Worm (Caenorhabditis elegans) whole organism, L4 larva: ENCODE results near the gene M01B2.13.
A peak's percentile ranks its signal among the peaks of the same experiment; 100 is the strongest.

Experiments
- F26F4.8 ChIP-seq: fragments of 200-800 bp; sonication (Bioruptor generic); conservative IDR thresholded peaks from 2 replicates; pipeline ENCODE4 v1.3.6; 2022; ENCODE audit warnings: missing genetic modification characterization, missing compliant biosample characterization
- F37D6.2 ChIP-seq: sonication (generic microtip); optimal IDR thresholded peaks from 2 replicates; lab custom pipeline; 2016; ENCODE audit warnings: mild to moderate bottlenecking, missing genetic modification characterization, missing compliant biosample characterization
- F44E2.7 ChIP-seq: fragments of 200-800 bp; sonication (Bioruptor generic); IDR thresholded peaks from 2 replicates; pipeline ENCODE4 v2.1.2; 2022; ENCODE audit warnings: missing genetic modification characterization, missing compliant biosample characterization
- R02D3.7 ChIP-seq: fragments of 150-350 bp; sonication (generic microtip); optimal IDR thresholded peaks from 3 replicates; lab custom pipeline; 2014; ENCODE audit warnings: missing biosample characterization, missing genetic modification characterization
- T20F7.1 ChIP-seq: fragments of 200-800 bp; sonication (Bioruptor generic); optimal IDR thresholded peaks from 2 replicates; lab custom pipeline; 2018; ENCODE audit warnings: mild to moderate bottlenecking, missing genetic modification characterization, missing compliant biosample characterization
- T26A8.4 ChIP-seq: fragments of 200-800 bp; sonication (Bioruptor generic); IDR thresholded peaks from 2 replicates; pipeline ENCODE4 v1.3.6; 2022; ENCODE audit warnings: missing genetic modification characterization, missing compliant biosample characterization
- Y75B8A.6 ChIP-seq: fragments of 200-800 bp; sonication (Bioruptor generic); IDR thresholded peaks from 2 replicates; pipeline ENCODE4 v1.3.6; 2022; ENCODE audit warnings: missing genetic modification reagents, missing genetic modification characterization, missing compliant biosample characterization
- aha-1 ChIP-seq: fragments of 150-350 bp; peaks from one replicate; lab custom pipeline; 2014; ENCODE audit warnings: missing biosample characterization, missing genetic modification characterization
- aly-2 ChIP-seq: sonication (generic microtip); optimal IDR thresholded peaks from 2 replicates; lab custom pipeline; 2018; ENCODE audit warnings: missing biosample characterization, missing genetic modification characterization
- ama-1 ChIP-seq: fragments of 150-350 bp; optimal IDR thresholded peaks from 2 replicates; lab custom pipeline; 2014; ENCODE audit warnings: inconsistent platforms, mixed read lengths
- arid-1 ChIP-seq: fragments of 200-800 bp; sonication (Bioruptor generic); conservative IDR thresholded peaks from 2 replicates; pipeline ENCODE4 v1.3.6; 2022; ENCODE audit warnings: missing genetic modification reagents, missing genetic modification characterization, missing compliant biosample characterization
- ceh-44 ChIP-seq: fragments of 200-800 bp; sonication (Bioruptor generic); IDR thresholded peaks from 2 replicates; pipeline ENCODE4 v1.3.6; 2022; ENCODE audit warnings: missing genetic modification reagents, missing genetic modification characterization, missing compliant biosample characterization
- daf-12 ChIP-seq: fragments of 150-350 bp; optimal IDR thresholded peaks from 2 replicates; lab custom pipeline; 2014; ENCODE audit warnings: missing biosample characterization, missing genetic modification reagents, missing genetic modification characterization
- daf-16 ChIP-seq, 3 experiments: sonication (generic microtip); optimal IDR thresholded peaks; 2 replicates each; lab custom pipeline; 2016 to 2017; ENCODE audit warnings: missing genetic modification characterization in 3 of 3, missing genetic modification reagents in 3 of 3, mild to moderate bottlenecking in 2 of 3, missing compliant biosample characterization in 2 of 3, missing biosample characterization in 1 of 3, moderate library complexity in 1 of 3
- dmd-6 ChIP-seq: fragments of 200-800 bp; sonication (Bioruptor generic); IDR thresholded peaks from 2 replicates; pipeline ENCODE4 v1.3.6; 2022; ENCODE audit warnings: missing genetic modification reagents, missing genetic modification characterization, missing compliant biosample characterization
- dmd-9 ChIP-seq: fragments of 200-800 bp; sonication (Bioruptor generic); IDR thresholded peaks from 2 replicates; pipeline ENCODE4 v1.3.6; 2022; ENCODE audit warnings: missing genetic modification reagents, missing genetic modification characterization, missing compliant biosample characterization
- egl-27 ChIP-seq: sonication (generic microtip); optimal IDR thresholded peaks from 3 replicates; lab custom pipeline; 2017; ENCODE audit warnings: missing biosample characterization, missing genetic modification reagents, missing genetic modification characterization
- fos-1 ChIP-seq: fragments of 150-350 bp; optimal IDR thresholded peaks from 2 replicates; lab custom pipeline; 2014; ENCODE audit warnings: missing biosample characterization, missing genetic modification characterization
- hif-1 ChIP-seq, 2 experiments: sonication (generic microtip); optimal IDR thresholded peaks; 2 replicates each; lab custom pipeline; 2016 to 2017; ENCODE audit warnings: missing compliant biosample characterization in 2 of 2, missing genetic modification characterization in 2 of 2, missing genetic modification reagents in 2 of 2, missing genotype in 2 of 2, mild to moderate bottlenecking in 1 of 2
- hmg-1.1 ChIP-seq: fragments of 200-800 bp; sonication (Bioruptor generic); IDR thresholded peaks from 2 replicates; pipeline ENCODE4 v1.3.6; 2022; ENCODE audit warnings: missing genetic modification reagents, missing genetic modification characterization, missing compliant biosample characterization
- jun-1 ChIP-seq: fragments of 150-350 bp; optimal IDR thresholded peaks from 2 replicates; lab custom pipeline; 2014; ENCODE audit warnings: missing biosample characterization, missing genetic modification reagents, missing genetic modification characterization
- mdt-29 ChIP-seq: fragments of 200-800 bp; sonication (Bioruptor generic); IDR thresholded peaks from 2 replicates; pipeline ENCODE4 v1.3.6; 2022; ENCODE audit warnings: missing genetic modification reagents, missing genetic modification characterization, missing compliant biosample characterization
- mxl-2 ChIP-seq: fragments of 200-800 bp; sonication (Bioruptor generic); conservative IDR thresholded peaks from 2 replicates; pipeline ENCODE4 v1.3.6; 2022; ENCODE audit warnings: missing genetic modification reagents, missing genetic modification characterization, missing compliant biosample characterization
- mxl-3 ChIP-seq: fragments of 200-800 bp; sonication (Bioruptor generic); optimal IDR thresholded peaks from 2 replicates; lab custom pipeline; 2018; ENCODE audit warnings: mild to moderate bottlenecking, missing genetic modification characterization, missing compliant biosample characterization
- nhr-10 ChIP-seq: fragments of 150-350 bp; optimal IDR thresholded peaks from 2 replicates; lab custom pipeline; 2014; ENCODE audit warnings: missing biosample characterization, missing genetic modification characterization
- nhr-11 ChIP-seq: fragments of 150-350 bp; optimal IDR thresholded peaks from 2 replicates; lab custom pipeline; 2014; ENCODE audit warnings: missing biosample characterization, missing genetic modification characterization
- nhr-25 ChIP-seq: sonication (generic microtip); optimal IDR thresholded peaks from 2 replicates; lab custom pipeline; 2017; ENCODE audit warnings: missing genetic modification characterization, mild to moderate bottlenecking, missing compliant biosample characterization, antibody characterized with exemption, moderate library complexity, borderline replicate concordance; ENCODE audit not compliant: insufficient read depth
- nhr-48 ChIP-seq: sonication (generic microtip); optimal IDR thresholded peaks from 2 replicates; lab custom pipeline; 2016; ENCODE audit warnings: mild to moderate bottlenecking, missing genetic modification characterization, missing compliant biosample characterization
- nhr-6 ChIP-seq: fragments of 150-350 bp; optimal IDR thresholded peaks from 2 replicates; lab custom pipeline; 2014; ENCODE audit warnings: missing biosample characterization, missing genetic modification characterization
- nhr-76 ChIP-seq: fragments of 150-350 bp; optimal IDR thresholded peaks from 2 replicates; lab custom pipeline; 2014; ENCODE audit warnings: missing biosample characterization, missing genetic modification characterization
- pqm-1 ChIP-seq: sonication (generic microtip); optimal IDR thresholded peaks from 2 replicates; lab custom pipeline; 2017; ENCODE audit warnings: missing biosample characterization, missing genetic modification characterization
- rbr-2 ChIP-seq: sonication (generic microtip); optimal IDR thresholded peaks from 2 replicates; lab custom pipeline; 2016; ENCODE audit warnings: missing genotype, missing genetic modification characterization, missing compliant biosample characterization
- skn-1 ChIP-seq: fragments of 150-350 bp; optimal IDR thresholded peaks from 2 replicates; lab custom pipeline; 2014; ENCODE audit warnings: missing biosample characterization, missing genetic modification characterization
- snpc-1.2 ChIP-seq: fragments of 200-800 bp; sonication (Bioruptor generic); IDR thresholded peaks from 2 replicates; pipeline ENCODE4 v1.3.6; 2022; ENCODE audit warnings: missing genetic modification reagents, missing genetic modification characterization, missing compliant biosample characterization
- spr-3 ChIP-seq: fragments of 200-800 bp; sonication (Bioruptor generic); optimal IDR thresholded peaks from 2 replicates; lab custom pipeline; 2018; ENCODE audit warnings: mild to moderate bottlenecking, missing genetic modification characterization, missing compliant biosample characterization
- tag-97 ChIP-seq: fragments of 200-800 bp; sonication (Bioruptor generic); IDR thresholded peaks from 2 replicates; pipeline ENCODE4 v1.3.6; 2022; ENCODE audit warnings: missing genetic modification characterization, missing compliant biosample characterization
- tra-1 ChIP-seq: fragments of 200-800 bp; sonication (Bioruptor generic); IDR thresholded peaks from 2 replicates; pipeline ENCODE4 v1.3.6; 2022; ENCODE audit warnings: missing genetic modification reagents, missing genetic modification characterization, missing compliant biosample characterization
- unc-62 ChIP-seq, 3 experiments: fragments of 150-350 bp in 1 of 3; sonication (generic microtip); optimal IDR thresholded peaks in 2 of 3; peaks in 1 of 3; 1 replicate in 1 of 3; 2 replicates in 2 of 3; lab custom pipeline; 2014 to 2017; ENCODE audit warnings: missing biosample characterization in 3 of 3, missing genetic modification characterization in 3 of 3, missing genetic modification reagents in 3 of 3, missing genotype in 1 of 3
- vab-7 ChIP-seq: fragments of 200-800 bp; sonication (Bioruptor generic); IDR thresholded peaks from 2 replicates; pipeline ENCODE4 v1.3.6; 2022; ENCODE audit warnings: missing genetic modification reagents, missing genetic modification characterization, missing compliant biosample characterization
- zip-2 ChIP-seq: fragments of 150-350 bp; optimal IDR thresholded peaks from 2 replicates; lab custom pipeline; 2014; ENCODE audit warnings: missing biosample characterization, missing genetic modification characterization
- ztf-7 ChIP-seq: fragments of 150-350 bp; optimal IDR thresholded peaks from 2 replicates; lab custom pipeline; 2014; ENCODE audit warnings: missing biosample characterization, missing genetic modification characterization

Gene M01B2.13

DNA sequence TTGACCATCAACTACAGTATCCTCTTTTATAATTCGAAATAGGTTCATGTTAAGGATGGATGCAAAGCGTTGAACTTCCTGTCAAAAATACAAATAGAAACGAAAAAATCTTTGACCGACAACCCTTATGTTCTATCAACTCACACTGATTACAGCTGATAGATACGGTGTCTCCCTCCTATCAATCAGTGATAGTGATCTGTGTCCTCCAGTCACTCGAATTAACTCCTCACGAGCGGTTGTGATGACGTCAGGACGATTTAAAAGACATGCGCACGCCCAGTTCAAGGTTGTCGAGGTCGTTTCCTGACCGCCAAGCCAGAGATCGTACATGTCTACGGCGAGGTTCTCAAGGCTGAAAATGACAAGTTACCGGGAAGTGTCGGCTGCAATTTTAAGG, 20.3 kb upstream of the M01B2.13 start:
- TF ChIP-seq skn-1 (tag; lab: Kevin White, UChicago) (no peak), vab-7 (GFP tag; lab: Robert Waterston, UW) (no peak), dmd-6 (GFP tag; lab: Robert Waterston, UW) (peak; percentile 96), arid-1 (GFP tag; lab: Robert Waterston, UW) (no peak), daf-16 (GFP tag; optimal IDR thresholded peaks at IDR 0.05; lab: Kevin White, UChicago) (no peak), daf-16 (tag; optimal IDR thresholded peaks at IDR 0.05; lab: Kevin White, UChicago) (no peak), ama-1 (lab: Kevin White, UChicago) (no peak)

DNA sequence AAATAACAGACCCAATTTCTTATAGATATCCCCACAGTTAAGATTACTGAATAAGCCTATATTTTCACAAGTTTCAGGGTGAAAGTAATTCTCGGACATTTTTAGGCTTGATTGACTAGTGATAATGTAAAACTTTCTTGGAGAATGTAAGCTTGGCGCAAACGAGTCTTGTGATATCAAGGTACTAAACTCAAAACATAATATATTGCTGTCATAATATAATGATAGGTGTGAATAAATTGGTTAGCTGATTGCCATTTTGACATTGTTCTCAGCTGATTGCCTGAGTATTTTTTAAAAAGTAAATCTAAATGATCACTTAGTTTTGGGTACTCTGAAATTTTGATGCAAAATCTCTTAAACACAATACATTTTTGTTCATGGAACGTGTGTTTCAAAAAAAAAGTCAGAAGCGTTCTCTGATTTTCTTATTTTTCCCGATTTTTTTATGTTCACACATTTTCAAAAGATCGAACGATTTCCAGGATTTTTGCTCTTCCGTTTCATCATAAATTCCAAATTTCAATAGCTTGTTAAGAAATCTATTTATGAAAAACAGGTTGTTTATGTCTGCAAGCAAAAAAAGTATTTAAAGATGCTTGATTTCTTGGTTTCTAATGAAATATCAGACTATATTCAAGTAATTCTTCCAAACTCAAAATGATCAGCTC, 15.7 kb upstream of the M01B2.13 start, which contains the start of the genes srw-19 and srx-51:
TSS of gene srw-19 (minus strand) at position 101 of the 671 bp plus-strand sequence.
TSS of gene srx-51 (plus strand) at position 621 of the 671 bp plus-strand sequence.
- TF ChIP-seq unc-62 (GFP tag; optimal IDR thresholded peaks at IDR 0.05 in 1 of 2; lab: Kevin White, UChicago), result no peak
- no peak for TF ChIP-seq unc-62 (tag; optimal IDR thresholded peaks at IDR 0.05; lab: Kevin White, UChicago)
- TF ChIP-seq nhr-25 (tag; lab: Kevin White, UChicago), result no peak
- no peak for TF ChIP-seq dmd-9
- no peak for TF ChIP-seq snpc-1.2
- TF ChIP-seq nhr-10, result no peak
- TF ChIP-seq arid-1 (GFP tag; lab: Robert Waterston, UW), result no peak
- TF ChIP-seq T26A8.4 (GFP tag; lab: Robert Waterston, UW), result no peak
- no peak for TF ChIP-seq nhr-6 (tag; lab: Kevin White, UChicago)
- no peak for TF ChIP-seq jun-1
- no peak for TF ChIP-seq aly-2 (tag; lab: Kevin White, UChicago)
- no peak for TF ChIP-seq aha-1
- TF ChIP-seq fos-1 (tag; lab: Kevin White, UChicago), result no peak
- no peak for TF ChIP-seq tag-97 (GFP tag; lab: Robert Waterston, UW)
- no peak for TF ChIP-seq ztf-7
- TF ChIP-seq F26F4.8 (GFP tag; lab: Robert Waterston, UW), result no peak
- no peak for TF ChIP-seq mxl-3
- TF ChIP-seq hmg-1.1, result no peak

DNA sequence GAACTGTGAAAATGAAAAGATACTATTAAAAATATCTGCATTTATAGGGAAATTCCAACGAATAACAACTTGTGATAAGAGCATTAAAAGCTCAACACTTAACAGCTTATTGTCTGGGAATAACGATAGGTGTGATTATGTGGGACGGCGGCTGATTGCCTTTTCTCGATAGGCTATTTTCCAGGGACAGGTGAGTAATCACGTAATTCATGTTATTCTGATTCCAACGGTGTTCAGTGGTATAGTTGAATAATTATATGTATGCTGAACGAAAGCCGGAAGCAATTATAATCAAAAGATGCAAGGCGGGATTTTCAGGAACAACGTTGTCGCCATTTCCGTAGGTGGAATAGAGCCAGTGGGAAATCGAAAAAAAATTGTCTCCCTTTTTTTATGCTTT, 11.2 kb upstream of the M01B2.13 start, which contains the start of gene srw-17:
TSS of gene srw-17 (minus strand) at position 101 of the 400 bp plus-strand sequence.
- TF ChIP-seq F44E2.7, result no peak
- no peak for TF ChIP-seq mxl-2 (GFP tag; lab: Robert Waterston, UW)
- peak; percentile 19 for TF ChIP-seq nhr-11 (tag; lab: Kevin White, UChicago)
- TF ChIP-seq pqm-1, result no peak
- TF ChIP-seq, all 104 proteins: peak for 1

DNA sequence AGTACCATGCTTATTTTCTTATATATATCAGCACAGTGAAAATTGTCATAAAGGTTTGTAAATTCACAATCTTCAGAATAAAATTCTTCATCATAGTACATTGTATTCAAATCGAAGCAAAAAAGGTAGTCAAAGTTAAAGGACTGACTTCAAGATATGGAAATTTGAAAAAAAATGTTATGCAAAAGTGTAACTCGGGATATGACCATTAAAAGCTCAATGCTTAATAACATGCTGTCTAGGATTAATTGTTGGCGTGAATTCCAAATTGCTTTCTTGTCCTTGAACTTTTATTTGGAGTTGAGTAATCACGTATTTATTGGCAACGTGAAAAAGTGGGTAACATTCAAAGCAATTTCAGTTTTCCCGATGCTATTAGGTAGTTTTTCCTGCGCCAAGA, 9.0 kb upstream of the M01B2.13 start, which contains the start of gene srw-16:
TSS of gene srw-16 (minus strand) at position 101 of the 400 bp plus-strand sequence.
- TF ChIP-seq R02D3.7 (tag; lab: Kevin White, UChicago), result no peak
- TF ChIP-seq daf-12 (tag; lab: Kevin White, UChicago), result no peak
- TF ChIP-seq mdt-29 (GFP tag; lab: Robert Waterston, UW), result no peak
- TF ChIP-seq egl-27 (tag; lab: Kevin White, UChicago), result no peak
- no peak for TF ChIP-seq nhr-76
- no peak for TF ChIP-seq hif-1 (tag; optimal IDR thresholded peaks at IDR 0.05; lab: Kevin White, UChicago)
- no peak for TF ChIP-seq aha-1
- no peak for TF ChIP-seq Y75B8A.6 (GFP tag; lab: Robert Waterston, UW)
- TF ChIP-seq ceh-44 (GFP tag; lab: Robert Waterston, UW), result no peak
- TF ChIP-seq F44E2.7, result no peak
- TF ChIP-seq spr-3 (GFP tag; lab: Kevin White, UChicago), result no peak
- TF ChIP-seq nhr-48 (tag; lab: Kevin White, UChicago), result no peak
- no peak for TF ChIP-seq rbr-2 (tag; lab: Kevin White, UChicago)
- no peak for TF ChIP-seq hmg-1.1
- TF ChIP-seq zip-2 (tag; lab: Kevin White, UChicago), result no peak
- no peak for TF ChIP-seq T20F7.1 (GFP tag; lab: Kevin White, UChicago)
- TF ChIP-seq tra-1 (GFP tag; lab: Robert Waterston, UW), result no peak
- TF ChIP-seq F37D6.2 (tag; lab: Kevin White, UChicago), result no peak
